Fruit fly (Drosophila melanogaster): Measurements from ENCODE around the gene CG17329.

DNA sequence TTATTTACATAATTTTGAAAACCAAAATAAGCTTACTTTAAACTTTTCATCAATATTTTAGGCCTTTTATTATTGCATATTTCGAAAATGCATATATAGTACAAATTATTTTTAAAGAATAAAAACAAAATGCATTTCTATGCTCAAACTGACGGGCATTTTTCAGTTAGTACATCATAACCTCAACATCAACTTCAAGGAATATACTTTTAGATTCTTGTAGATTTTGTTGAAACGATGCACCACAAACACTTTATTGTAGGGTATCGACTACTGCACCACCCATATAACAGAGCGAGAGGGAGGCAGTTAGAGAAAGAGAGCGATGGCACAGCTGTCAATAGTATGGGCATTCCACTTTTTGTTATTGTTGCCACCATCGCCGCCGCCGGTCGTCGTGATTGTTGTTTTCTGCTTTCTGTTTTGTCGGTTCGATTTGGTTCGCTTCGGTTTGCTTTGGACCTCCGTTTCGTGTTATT is 11.3 kb upstream of the CG17329 start:
- TF ChIP-seq CTCF (optimal IDR thresholded peaks at IDR 0.05): no peak
- TF ChIP-seq CG8478 (optimal IDR thresholded peaks at IDR 0.05): no peak

Data from S2 (cell line).